Fruit fly (Drosophila melanogaster) whole organism, embryonic: ENCODE results near the gene crq.

Source experiments
- B-H1 ChIP-seq: fragments of 200-800 bp; sonication (Bioruptor generic); IDR thresholded peaks from 3 replicates; pipeline ENCODE4 v1.3.6; 2022; ENCODE audit warnings: missing biosample characterization, missing genetic modification characterization
- Bdp1 ChIP-seq: fragments of 200-800 bp; sonication (Bioruptor generic); optimal IDR thresholded peaks from 3 replicates; lab custom pipeline; 2016; ENCODE audit warnings: missing biosample characterization, missing genetic modification characterization
- CG11695 ChIP-seq: fragments of 200-800 bp; sonication (Bioruptor generic); IDR thresholded peaks from 3 replicates; pipeline ENCODE4 v1.3.6; 2022; ENCODE audit warnings: missing biosample characterization, missing genetic modification characterization
- CG11723 ChIP-seq: fragments of 200-800 bp; sonication (Bioruptor generic); optimal IDR thresholded peaks from 2 replicates; lab custom pipeline; 2017; ENCODE audit warnings: missing biosample characterization, mild to moderate bottlenecking, missing genetic modification characterization
- CG12071 ChIP-seq: fragments of 200-800 bp; sonication (Bioruptor generic); optimal IDR thresholded peaks from 3 replicates; lab custom pipeline; 2018; ENCODE audit warnings: missing biosample characterization, mild to moderate bottlenecking, missing genetic modification characterization
- CG12104 ChIP-seq: fragments of 200-800 bp; sonication (Bioruptor generic); optimal IDR thresholded peaks from 3 replicates; lab custom pipeline; 2016; ENCODE audit warnings: missing biosample characterization, missing genetic modification characterization
- CG12744 ChIP-seq: fragments of 200-800 bp; sonication (Bioruptor generic); optimal IDR thresholded peaks from 2 replicates; lab custom pipeline; 2016; ENCODE audit warnings: missing biosample characterization, missing genetic modification characterization
- CG15011 ChIP-seq: fragments of 200-800 bp; sonication (Bioruptor generic); optimal IDR thresholded peaks from 3 replicates; lab custom pipeline; 2018; ENCODE audit warnings: missing biosample characterization, mild to moderate bottlenecking, missing genetic modification characterization
- CG16779 ChIP-seq: fragments of 200-800 bp; sonication (Bioruptor generic); IDR thresholded peaks from 2 replicates; pipeline ENCODE4 v1.3.6; 2022; ENCODE audit warnings: missing biosample characterization, missing genetic modification characterization
- CG16813 ChIP-seq: fragments of 200-800 bp; sonication (Bioruptor generic); IDR thresholded peaks from 3 replicates; pipeline ENCODE4 v1.3.6; 2022; ENCODE audit warnings: missing biosample characterization, missing genetic modification characterization; ENCODE audit not compliant: partially characterized antibody
- CG16815 ChIP-seq: fragments of 200-800 bp; sonication (Bioruptor generic); optimal IDR thresholded peaks from 3 replicates; lab custom pipeline; 2017; ENCODE audit warnings: missing biosample characterization, mild to moderate bottlenecking, missing genetic modification characterization
- CG17802 ChIP-seq: fragments of 200-800 bp; sonication (Bioruptor generic); optimal IDR thresholded peaks from 2 replicates; lab custom pipeline; 2018; ENCODE audit warnings: missing biosample characterization, mild to moderate bottlenecking, missing genetic modification characterization, moderate library complexity
- CG17829 ChIP-seq: fragments of 200-800 bp; optimal IDR thresholded peaks from 2 replicates; lab custom pipeline; 2019; ENCODE audit warnings: missing biosample characterization, mild to moderate bottlenecking, missing genetic modification characterization, moderate library complexity
- CG17912 ChIP-seq: fragments of 200-800 bp; sonication (Bioruptor generic); optimal IDR thresholded peaks from 2 replicates; lab custom pipeline; 2018; ENCODE audit warnings: missing biosample characterization, mild to moderate bottlenecking, missing genetic modification characterization
- CG3163 ChIP-seq: fragments of 200-800 bp; sonication (Bioruptor generic); optimal IDR thresholded peaks from 3 replicates; lab custom pipeline; 2016; ENCODE audit warnings: missing biosample characterization, missing genetic modification characterization
- CG32532 ChIP-seq: fragments of 200-800 bp; sonication (Bioruptor generic); IDR thresholded peaks from 2 replicates; pipeline ENCODE4 v1.3.6; 2022; ENCODE audit warnings: missing biosample characterization, missing genetic modification characterization
- CG33557 ChIP-seq: fragments of 200-800 bp; sonication (Bioruptor generic); optimal IDR thresholded peaks from 2 replicates; lab custom pipeline; 2019; ENCODE audit warnings: missing biosample characterization, mild to moderate bottlenecking, missing genetic modification characterization, moderate library complexity
- CG34224 ChIP-seq: fragments of 200-800 bp; sonication (Bioruptor generic); IDR thresholded peaks from 3 replicates; pipeline ENCODE4 v1.3.6; 2022; ENCODE audit warnings: missing biosample characterization, missing genetic modification characterization; ENCODE audit not compliant: partially characterized antibody
- CG4360 ChIP-seq: fragments of 200-800 bp; sonication (Bioruptor generic); IDR thresholded peaks from 2 replicates; pipeline ENCODE4 v1.3.6; 2022; ENCODE audit warnings: missing biosample characterization, missing genetic modification characterization
- CG7357 ChIP-seq: fragments of 200-800 bp; sonication (Bioruptor generic); IDR thresholded peaks from 3 replicates; pipeline ENCODE4 v1.3.6; 2022; ENCODE audit warnings: missing biosample characterization, missing genetic modification characterization
- CG7987 ChIP-seq: fragments of 200-800 bp; sonication (Bioruptor generic); optimal IDR thresholded peaks from 2 replicates; lab custom pipeline; 2018; ENCODE audit warnings: missing biosample characterization, mild to moderate bottlenecking, missing genetic modification characterization, moderate library complexity
- CG9932 ChIP-seq: fragments of 200-800 bp; sonication (Bioruptor generic); IDR thresholded peaks from 2 replicates; pipeline ENCODE4 v1.3.6; 2022; ENCODE audit warnings: missing biosample characterization, missing genetic modification characterization
- CoRest ChIP-seq: fragments of 200-800 bp; sonication (Bioruptor generic); optimal IDR thresholded peaks from 3 replicates; lab custom pipeline; 2018; ENCODE audit warnings: missing biosample characterization, mild to moderate bottlenecking, missing genetic modification characterization, moderate library complexity
- Dbx ChIP-seq: fragments of 200-800 bp; sonication (Bioruptor generic); IDR thresholded peaks from 3 replicates; pipeline ENCODE4 v1.3.6; 2022; ENCODE audit warnings: missing biosample characterization, missing genetic modification characterization
- Drgx ChIP-seq: fragments of 200-800 bp; sonication (Bioruptor generic); IDR thresholded peaks from 2 replicates; pipeline ENCODE4 v1.3.6; 2022; ENCODE audit warnings: missing biosample characterization, missing genetic modification characterization
- MTF-1 ChIP-seq: fragments of 200-800 bp; sonication (Bioruptor generic); optimal IDR thresholded peaks from 2 replicates; lab custom pipeline; 2018; ENCODE audit warnings: missing biosample characterization, mild to moderate bottlenecking, missing genetic modification characterization, borderline replicate concordance
- Nf-YC ChIP-seq: fragments of 200-800 bp; optimal IDR thresholded peaks from 3 replicates; lab custom pipeline; 2019; ENCODE audit warnings: missing biosample characterization, mild to moderate bottlenecking, missing genetic modification characterization, moderate library complexity
- Stat92E ChIP-seq, 3 experiments: fragments of >200 bp in 2 of 3; fragments of 200-800 bp in 1 of 3; sonication (Bioruptor generic) in 1 of 3; optimal IDR thresholded peaks; 2 replicates each; lab custom pipeline; 2017 to 2019; ENCODE audit warnings: missing biosample characterization in 3 of 3, missing genetic modification characterization in 3 of 3, mild to moderate bottlenecking in 1 of 3, moderate library complexity in 1 of 3
- Usf ChIP-seq: fragments of 200-800 bp; sonication (Bioruptor generic); optimal IDR thresholded peaks from 2 replicates; lab custom pipeline; 2017; ENCODE audit warnings: missing genotype, missing biosample characterization, missing genetic modification characterization
- Xrp1 ChIP-seq: fragments of 200-800 bp; sonication (Bioruptor generic); IDR thresholded peaks from 2 replicates; pipeline ENCODE4 v1.3.6; 2022; ENCODE audit warnings: missing biosample characterization, missing genetic modification characterization
- abd-A ChIP-seq: fragments of 200-800 bp; sonication (Bioruptor generic); optimal IDR thresholded peaks from 3 replicates; lab custom pipeline; 2019; ENCODE audit warnings: missing biosample characterization, mild to moderate bottlenecking, missing genetic modification characterization, moderate library complexity
- ac ChIP-seq: fragments of 200-800 bp; sonication (Bioruptor generic); optimal IDR thresholded peaks from 3 replicates; lab custom pipeline; 2017; ENCODE audit warnings: missing biosample characterization, mild to moderate bottlenecking, missing genetic modification characterization
- ara ChIP-seq: fragments of 200-800 bp; sonication (Bioruptor generic); IDR thresholded peaks from 2 replicates; pipeline ENCODE4 v1.3.6; 2022; ENCODE audit warnings: missing biosample characterization, missing genetic modification characterization
- dmrt11E ChIP-seq: fragments of 200-800 bp; sonication (Bioruptor generic); optimal IDR thresholded peaks from 3 replicates; lab custom pipeline; 2018; ENCODE audit warnings: missing biosample characterization, mild to moderate bottlenecking, missing genetic modification characterization, moderate library complexity
- emc ChIP-seq: fragments of 200-800 bp; sonication (Bioruptor generic); optimal IDR thresholded peaks from 2 replicates; lab custom pipeline; 2016; ENCODE audit warnings: missing biosample characterization, missing genetic modification characterization
- gce ChIP-seq: fragments of 200-800 bp; sonication (Bioruptor generic); IDR thresholded peaks from 3 replicates; pipeline ENCODE4 v1.3.6; 2022; ENCODE audit warnings: missing biosample characterization, missing genetic modification characterization
- hb ChIP-seq: fragments of 200-800 bp; sonication (Bioruptor generic); IDR thresholded peaks from 3 replicates; pipeline ENCODE4 v1.3.6; 2022; ENCODE audit warnings: missing biosample characterization, missing genetic modification characterization; ENCODE audit not compliant: partially characterized antibody
- hth ChIP-seq: fragments of >200 bp; optimal IDR thresholded peaks from 2 replicates; lab custom pipeline; 2017; ENCODE audit warnings: inconsistent platforms
- inv ChIP-seq: fragments of 200-800 bp; sonication (Bioruptor generic); IDR thresholded peaks from 2 replicates; pipeline ENCODE4 v1.3.6; 2022; ENCODE audit warnings: missing biosample characterization, missing genetic modification characterization; ENCODE audit not compliant: partially characterized antibody
- klu ChIP-seq: fragments of 200-800 bp; sonication (Bioruptor generic); IDR thresholded peaks from 2 replicates; pipeline ENCODE4 v1.3.6; 2022; ENCODE audit warnings: missing biosample characterization, missing genetic modification characterization
- peb ChIP-seq: fragments of 200-800 bp; sonication (Bioruptor generic); IDR thresholded peaks from 2 replicates; pipeline ENCODE4 v1.3.6; 2022; ENCODE audit warnings: missing biosample characterization, missing genetic modification characterization
- repo ChIP-seq: fragments of 200-800 bp; sonication (Bioruptor generic); optimal IDR thresholded peaks from 2 replicates; lab custom pipeline; 2016; ENCODE audit warnings: missing biosample characterization, missing genetic modification characterization
- run ChIP-seq: fragments of 200-800 bp; sonication (Bioruptor generic); optimal IDR thresholded peaks from 3 replicates; lab custom pipeline; 2018; ENCODE audit warnings: missing biosample characterization, mild to moderate bottlenecking, missing genetic modification characterization
- sc ChIP-seq, 3 experiments: fragments of >200 bp in 2 of 3; fragments of 200-800 bp in 1 of 3; sonication (Bioruptor generic) in 1 of 3; optimal IDR thresholded peaks; 2 replicates in 2 of 3; 3 replicates in 1 of 3; lab custom pipeline; 2017; ENCODE audit warnings: mild to moderate bottlenecking in 1 of 3, missing biosample characterization in 1 of 3, missing genetic modification characterization in 1 of 3, missing genetic modification reagents in 1 of 3
- sr ChIP-seq: fragments of 200-800 bp; sonication (Bioruptor generic); IDR thresholded peaks from 3 replicates; pipeline ENCODE4 v1.3.6; 2022; ENCODE audit warnings: missing biosample characterization, missing genetic modification characterization
- trem ChIP-seq: fragments of 200-800 bp; optimal IDR thresholded peaks from 3 replicates; lab custom pipeline; 2019; ENCODE audit warnings: missing biosample characterization, mild to moderate bottlenecking, missing genetic modification characterization, moderate library complexity
- trh ChIP-seq: fragments of 200-800 bp; sonication (Bioruptor generic); optimal IDR thresholded peaks from 2 replicates; lab custom pipeline; 2016; ENCODE audit warnings: missing biosample characterization, missing genetic modification characterization
- usp ChIP-seq: fragments of >200 bp; optimal IDR thresholded peaks from 2 replicates; lab custom pipeline; 2017; ENCODE audit warnings: missing biosample characterization, missing genetic modification characterization
- zfh1 ChIP-seq: fragments of 200-800 bp; sonication (Bioruptor generic); IDR thresholded peaks from 3 replicates; pipeline ENCODE4 v1.3.6; 2022; ENCODE audit warnings: missing biosample characterization, missing genetic modification characterization

The crq gene

dm6 chr2L:440638-441454, 12.0 kb downstream of the crq start (continued):
- TF ChIP-seq CG15011 (GFP tag; lab: Kevin White, UChicago) (no peak), klu (no peak), CG11723 (GFP tag; lab: Kevin White, UChicago) (no peak), CG12744 (GFP tag; lab: Kevin White, UChicago) (no peak), Xrp1 (peak; percentile 78), Bdp1 (GFP tag; lab: Kevin White, UChicago) (no peak), peb (GFP tag; lab: Robert Waterston, UW) (no peak), Drgx (GFP tag; lab: Robert Waterston, UW) (0 out of 2 replicates have a peak, but pooled peaks have one; percentile 14), CG11695 (GFP tag; lab: Robert Waterston, UW) (no peak), trh (GFP tag; lab: Kevin White, UChicago) (no peak), MTF-1 (no peak), inv (GFP tag; lab: Robert Waterston, UW) (no peak), run (tag; lab: Kevin White, UChicago) (no peak), sr (GFP tag; lab: Robert Waterston, UW) (no peak), CG17829 (tag; lab: Kevin White, UChicago) (peak; percentile 84), CG7357 (no peak; the same call in 2 of the 3 replicates), repo (GFP tag; lab: Kevin White, UChicago) (no peak), CG16815 (GFP tag; lab: Kevin White, UChicago) (peak; percentile 81), CG12071 (GFP tag; lab: Kevin White, UChicago) (no peak), CG34224 (GFP tag; lab: Robert Waterston, UW) (no peak), CG7987 (no peak), abd-A (tag; lab: Kevin White, UChicago) (no peak), CG17912 (GFP tag; lab: Kevin White, UChicago) (no peak), CG33557 (peak; percentile 84), CG12104 (GFP tag; lab: Kevin White, UChicago) (no peak), Usf (GFP tag; lab: Kevin White, UChicago) (peak; percentile 61), sc (optimal IDR thresholded peaks at IDR 0.05; lab: Kevin White, UChicago) (no peak), sc (GFP tag; optimal IDR thresholded peaks at IDR 0.05; lab: Kevin White, UChicago) (peak; percentile 45), Dbx (GFP tag; lab: Robert Waterston, UW) (no peak), hth (lab: Kevin White, UChicago) (no peak), hb (GFP tag; lab: Robert Waterston, UW) (no peak), Stat92E (GFP tag; optimal IDR thresholded peaks at IDR 0.05; lab: Kevin White, UChicago) (peak in 1 of 3 experiments; percentile 17), ara (GFP tag; lab: Robert Waterston, UW) (peak; percentile 50; the same call in 1 of the 2 replicates), emc (no peak), ac (GFP tag; lab: Kevin White, UChicago) (peak; percentile 58), Nf-YC (tag; lab: Kevin White, UChicago) (no peak), trem (peak; percentile 70), CG17802 (tag; lab: Kevin White, UChicago) (no peak), gce (GFP tag; lab: Robert Waterston, UW) (no peak), CG32532 (GFP tag; lab: Robert Waterston, UW) (no peak), CoRest (tag; lab: Kevin White, UChicago) (peak; percentile 55), dmrt11E (tag; lab: Kevin White, UChicago) (peak; percentile 96), usp (no peak), CG3163 (GFP tag; lab: Kevin White, UChicago) (no peak), CG4360 (GFP tag; lab: Robert Waterston, UW) (no peak), B-H1 (no peak), CG16779 (no peak), CG9932 (GFP tag; lab: Robert Waterston, UW) (no peak), zfh1 (peak; percentile 59; the same call in 2 of the 3 replicates), CG16813 (GFP tag; lab: Robert Waterston, UW) (no peak)
